Fruit fly (Drosophila melanogaster): Measurements from ENCODE around the gene CG31697.
A peak's percentile ranks its signal among the peaks of the same experiment; 100 is the strongest.

The CG31697 gene

DNA sequence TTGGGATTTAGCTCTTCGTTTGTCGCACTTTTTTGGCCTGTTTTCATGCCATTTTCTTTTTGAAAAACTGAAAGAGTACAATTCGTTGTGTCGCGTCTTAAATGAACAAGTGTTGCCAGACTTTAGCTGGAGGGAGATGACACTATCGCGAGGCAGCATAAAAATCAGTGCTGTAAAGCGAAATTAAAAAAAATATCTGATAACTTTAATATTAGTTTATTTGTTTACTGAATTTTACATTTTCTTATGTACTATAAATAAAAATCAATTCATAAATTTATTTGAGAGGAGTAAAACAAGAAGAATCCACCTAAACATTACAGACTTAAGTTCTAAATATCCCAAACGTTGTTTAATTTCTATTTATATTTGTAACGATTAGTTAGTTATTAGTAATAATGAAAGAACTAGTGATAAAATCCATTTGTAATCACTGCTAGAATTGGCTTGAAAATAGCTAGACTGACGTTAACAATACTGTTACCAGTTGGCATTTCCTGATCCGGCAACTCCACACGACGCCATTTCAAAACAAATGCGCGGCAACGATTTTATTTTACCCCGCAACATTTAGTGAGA is 42.0 kb downstream of the CG31697 start, which contains the start of the genes spi and msb1l:
Gene spi, minus strand, starts transcription at position 129 of the 579 bp plus-strand sequence.
Gene msb1l, plus strand, starts transcription at position 515 of the 579 bp plus-strand sequence.
- TF ChIP-seq NK7.1 (GFP tag; optimal IDR thresholded peaks at IDR 0.05) (no peak), Six4 (GFP tag; optimal IDR thresholded peaks at IDR 0.05) (peak; percentile 19), Mrtf (GFP tag; IDR thresholded peaks at IDR 0.05) (no peak), CG11093 (GFP tag; IDR thresholded peaks at IDR 0.05) (no peak), CG4617 (GFP tag; optimal IDR thresholded peaks at IDR 0.05; ENCODE audit: borderline replicate concordance) (peak; percentile 0), onecut (GFP tag; IDR thresholded peaks at IDR 0.05) (no peak), CG8765 (GFP tag; IDR thresholded peaks at IDR 0.05) (no peak), al (GFP tag; IDR thresholded peaks at IDR 0.05) (peak; percentile 55), D19B (GFP tag; optimal IDR thresholded peaks at IDR 0.05) (peak; percentile 27), ERR (GFP tag; optimal IDR thresholded peaks at IDR 0.05) (no peak), cas (GFP tag; IDR thresholded peaks at IDR 0.05) (no peak), gcm2 (GFP tag; optimal IDR thresholded peaks at IDR 0.05) (no peak), CG9817 (tag; optimal IDR thresholded peaks at IDR 0.05) (peak; percentile 65), repo (GFP tag; optimal IDR thresholded peaks at IDR 0.05) (no peak), CkIIα-i1 (GFP tag; IDR thresholded peaks at IDR 0.05) (no peak), CrebB (tag; optimal IDR thresholded peaks at IDR 0.05) (no peak), Gug (GFP tag; IDR thresholded peaks at IDR 0.05) (0 out of 4 replicates have a peak, but pooled peaks have one; percentile 4), eyg (GFP tag; optimal IDR thresholded peaks at IDR 0.05) (no peak), H15 (GFP tag; IDR thresholded peaks at IDR 0.05) (peak; percentile 54; the same call in 1 of the 3 replicates), slp2 (GFP tag; optimal IDR thresholded peaks at IDR 0.05) (no peak), CG3281 (GFP tag; optimal IDR thresholded peaks at IDR 0.05) (peak; percentile 38), CG7928 (GFP tag; optimal IDR thresholded peaks at IDR 0.05) (no peak), CG7271 (tag; optimal IDR thresholded peaks at IDR 0.05) (no peak), CG9932 (GFP tag; IDR thresholded peaks at IDR 0.05) (peak; percentile 81), HLHmδ (GFP tag; optimal IDR thresholded peaks at IDR 0.05) (no peak), CG18262 (tag; optimal IDR thresholded peaks at IDR 0.05) (peak; percentile 71), ase (GFP tag; IDR thresholded peaks at IDR 0.05) (no peak), CG18619 (GFP tag; optimal IDR thresholded peaks at IDR 0.05) (peak; percentile 52), CG15269 (tag; optimal IDR thresholded peaks at IDR 0.05) (peak; percentile 55), CG17912 (GFP tag; optimal IDR thresholded peaks at IDR 0.05) (no peak), Sox102F (GFP tag; optimal IDR thresholded peaks at IDR 0.05) (peak; percentile 50), lmd (GFP tag; IDR thresholded peaks at IDR 0.05) (peak; percentile 41; the same call in 1 of the 2 replicates), CG13123 (GFP tag; optimal IDR thresholded peaks at IDR 0.05) (peak; percentile 38), luna (GFP tag; optimal IDR thresholded peaks at IDR 0.05) (no peak), croc (GFP tag; conservative IDR thresholded peaks at IDR 0.05) (no peak), sob (GFP tag; IDR thresholded peaks at IDR 0.05) (peak; percentile 69; the same call in 1 of the 2 replicates), pfk (GFP tag; optimal IDR thresholded peaks at IDR 0.05) (no peak), CG8089 (GFP tag; optimal IDR thresholded peaks at IDR 0.05) (no peak), CG14710 (tag; optimal IDR thresholded peaks at IDR 0.05) (peak; percentile 86), CG8281 (tag; optimal IDR thresholded peaks at IDR 0.05) (no peak), Hr78 (GFP tag; optimal IDR thresholded peaks at IDR 0.05) (no peak), fd3F (GFP tag; optimal IDR thresholded peaks at IDR 0.05) (no peak), CG15601 (tag; optimal IDR thresholded peaks at IDR 0.05) (peak; percentile 42), CG5953 (GFP tag; IDR thresholded peaks at IDR 0.05) (no peak), D (optimal IDR thresholded peaks at IDR 0.05) (no peak), D (GFP tag; optimal IDR thresholded peaks at IDR 0.05) (no peak), CG11456 (GFP tag; IDR thresholded peaks at IDR 0.05) (no peak), amos (GFP tag; IDR thresholded peaks at IDR 0.05; ENCODE audit: partially characterized antibody) (peak; percentile 67), Hr39 (optimal IDR thresholded peaks at IDR 0.05) (no peak), CG10565 (GFP tag; optimal IDR thresholded peaks at IDR 0.05) (no peak), HHEX (GFP tag; optimal IDR thresholded peaks at IDR 0.05) (peak; percentile 4)

Data from whole organism, embryonic.